Fruit fly (Drosophila melanogaster) whole organism, embryonic: Measurements from ENCODE around the gene MTPAP.

ENCODE experiments used
- Elba2 ChIP-seq: fragments of 200-800 bp; sonication (Bioruptor generic); optimal IDR thresholded peaks from 3 replicates; lab custom pipeline; 2016; ENCODE audit warnings: missing biosample characterization, missing genetic modification characterization
- Hsf ChIP-seq: fragments of 200-800 bp; sonication (Bioruptor generic); optimal IDR thresholded peaks from 3 replicates; lab custom pipeline; 2016; ENCODE audit warnings: missing biosample characterization, missing genetic modification characterization
- kni ChIP-seq: fragments of 200-800 bp; sonication (Bioruptor generic); optimal IDR thresholded peaks from 3 replicates; lab custom pipeline; 2017; ENCODE audit warnings: mild to moderate bottlenecking, missing biosample characterization, missing genetic modification reagents, missing genetic modification characterization
- repo ChIP-seq: fragments of 200-800 bp; sonication (Bioruptor generic); optimal IDR thresholded peaks from 2 replicates; lab custom pipeline; 2016; ENCODE audit warnings: missing biosample characterization, missing genetic modification characterization
- so ChIP-seq: fragments of 200-800 bp; sonication (Bioruptor generic); IDR thresholded peaks from 3 replicates; pipeline ENCODE4 v1.3.6; 2022; ENCODE audit warnings: missing biosample characterization, missing genetic modification characterization

- TF ChIP-seq Elba2 (GFP tag; lab: Kevin White, UChicago): no peak
- TF ChIP-seq so: no peak
- TF ChIP-seq repo: no peak
- TF ChIP-seq Hsf: no peak
- no peak for TF ChIP-seq kni (GFP tag; lab: Kevin White, UChicago)
Observed at dm6 chrX:1357501-1357900, 8.3 kb upstream of the MTPAP start, which contains the start of gene png.
